Worm (Caenorhabditis elegans): ENCODE results near the gene C16C8.21.
A peak's percentile ranks its signal among the peaks of the same experiment; 100 is the strongest.

DNA sequence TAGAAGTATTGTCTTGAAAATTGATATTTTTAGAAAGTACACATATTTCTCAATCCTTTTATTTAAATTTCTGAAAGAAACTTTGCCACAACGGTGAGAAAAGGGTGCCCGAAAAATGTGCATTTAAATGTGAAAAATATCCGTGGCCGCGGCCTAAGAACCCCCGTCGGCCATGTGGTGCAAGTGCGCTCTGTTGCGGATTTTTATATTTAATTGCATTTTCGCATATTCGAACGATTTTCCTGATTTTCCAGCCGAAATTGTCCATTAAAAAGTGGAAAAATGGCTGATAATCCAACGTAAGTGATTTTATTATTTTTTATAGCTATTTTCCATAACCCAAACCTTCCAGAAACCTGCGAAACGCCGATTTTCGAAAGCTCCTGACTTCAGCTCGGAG, 34.2 kb downstream of the C16C8.21 start, which contains the start of gene smu-2:
- TF ChIP-seq elt-3 (tag; optimal IDR thresholded peaks at IDR 0.05) (no peak), skn-1 (tag; optimal IDR thresholded peaks at IDR 0.05) (no peak), mab-5 (tag; optimal IDR thresholded peaks at IDR 0.05) (peak; percentile 27), unc-62 (GFP tag; optimal IDR thresholded peaks at IDR 0.05) (no peak), sem-4 (tag; optimal IDR thresholded peaks at IDR 0.05) (no peak), peb-1 (tag; optimal IDR thresholded peaks at IDR 0.05) (no peak)
